Worm (Caenorhabditis elegans) whole organism, young adult: ENCODE data around the gene srd-10.

Experiments used
- C06A6.2 ChIP-seq: fragments of 200-800 bp; sonication (Bioruptor generic); conservative IDR thresholded peaks from 2 replicates; pipeline ENCODE4 v1.3.6; 2022; ENCODE audit warnings: missing genetic modification characterization, missing compliant biosample characterization
- C17E4.6 ChIP-seq: fragments of 200-800 bp; sonication (Bioruptor generic); IDR thresholded peaks from 2 replicates; pipeline ENCODE4 v1.3.6; 2022; ENCODE audit warnings: missing genetic modification reagents, missing genetic modification characterization, missing compliant biosample characterization
- F22D6.2 ChIP-seq: sonication (generic microtip); optimal IDR thresholded peaks from 2 replicates; lab custom pipeline; 2016; ENCODE audit warnings: mild to moderate bottlenecking, missing genetic modification characterization, missing compliant biosample characterization
- F37B4.10 ChIP-seq: fragments of 200-800 bp; sonication (Bioruptor generic); IDR thresholded peaks from 2 replicates; pipeline ENCODE4 v1.3.6; 2022; ENCODE audit warnings: missing genetic modification characterization, missing compliant biosample characterization
- F49E8.2 ChIP-seq: sonication (generic microtip); optimal IDR thresholded peaks from 3 replicates; lab custom pipeline; 2017; ENCODE audit warnings: missing genetic modification characterization, mild to moderate bottlenecking, missing compliant biosample characterization, antibody characterized with exemption, moderate library complexity; ENCODE audit not compliant: insufficient read depth
- F55B11.4 ChIP-seq: sonication (generic microtip); optimal IDR thresholded peaks from 2 replicates; lab custom pipeline; 2016; ENCODE audit warnings: missing compliant biosample characterization, missing genetic modification characterization, borderline replicate concordance; ENCODE audit not compliant: insufficient read depth
- F57C9.4 ChIP-seq: sonication (generic microtip); optimal IDR thresholded peaks from 2 replicates; lab custom pipeline; 2017; ENCODE audit warnings: mild to moderate bottlenecking, missing genetic modification characterization, missing compliant biosample characterization
- T07F8.4 ChIP-seq: sonication (generic microtip); optimal IDR thresholded peaks from 2 replicates; lab custom pipeline; 2016; ENCODE audit warnings: mild to moderate bottlenecking, missing genetic modification characterization, moderate library complexity, missing compliant biosample characterization
- Y53F4B.3 ChIP-seq: fragments of 200-800 bp; sonication (Bioruptor generic); IDR thresholded peaks from 2 replicates; pipeline ENCODE4 v1.3.6; 2022; ENCODE audit warnings: missing genetic modification reagents, missing genetic modification characterization, missing compliant biosample characterization
- Y56A3A.18 ChIP-seq: fragments of 200-800 bp; sonication (Bioruptor generic); IDR thresholded peaks from 2 replicates; pipeline ENCODE4 v1.3.6; 2022; ENCODE audit warnings: missing genetic modification reagents, missing genetic modification characterization, missing compliant biosample characterization
- Y79H2A.3 ChIP-seq: fragments of 200-800 bp; sonication (Bioruptor generic); conservative IDR thresholded peaks from 2 replicates; pipeline ENCODE4 v1.3.6; 2022; ENCODE audit warnings: missing genetic modification reagents, missing genetic modification characterization, missing compliant biosample characterization
- Y95B8A.8 ChIP-seq: fragments of 200-800 bp; sonication (Bioruptor generic); IDR thresholded peaks from 2 replicates; pipeline ENCODE4 v1.3.6; 2022; ENCODE audit warnings: missing genetic modification reagents, missing genetic modification characterization, missing compliant biosample characterization
- ZK185.1 ChIP-seq: sonication (generic microtip); optimal IDR thresholded peaks from 2 replicates; lab custom pipeline; 2016; ENCODE audit warnings: mild to moderate bottlenecking, missing genetic modification characterization, missing compliant biosample characterization; ENCODE audit not compliant: poor library complexity, severe bottlenecking
- ama-1 ChIP-seq, 3 experiments: fragments of 150-350 bp in 1 of 3; sonication (generic microtip) in 2 of 3; optimal IDR thresholded peaks; 2 replicates each; lab custom pipeline; 2014 to 2018; ENCODE audit warnings: missing biosample characterization in 2 of 3, missing genetic modification characterization in 2 of 3, missing genetic modification reagents in 2 of 3
- aptf-3 ChIP-seq: fragments of 200-800 bp; sonication (Bioruptor generic); IDR thresholded peaks from 2 replicates; pipeline ENCODE4 v1.3.6; 2022; ENCODE audit warnings: missing genetic modification characterization, missing compliant biosample characterization
- attf-5 ChIP-seq: fragments of 200-800 bp; sonication (Bioruptor generic); optimal IDR thresholded peaks from 2 replicates; lab custom pipeline; 2018; ENCODE audit warnings: mild to moderate bottlenecking, missing genetic modification characterization, missing compliant biosample characterization
- ccch-3 ChIP-seq: fragments of 200-800 bp; sonication (Bioruptor generic); optimal IDR thresholded peaks from 2 replicates; lab custom pipeline; 2018; ENCODE audit warnings: mild to moderate bottlenecking, missing genetic modification characterization, missing compliant biosample characterization
- cebp-2 ChIP-seq: fragments of 200-800 bp; sonication (Bioruptor generic); IDR thresholded peaks from 2 replicates; pipeline ENCODE4 v1.3.6; 2022; ENCODE audit warnings: missing genetic modification characterization, missing compliant biosample characterization
- ceh-27 ChIP-seq: fragments of 200-800 bp; sonication (Bioruptor generic); optimal IDR thresholded peaks from 2 replicates; lab custom pipeline; 2018; ENCODE audit warnings: mild to moderate bottlenecking, missing genetic modification characterization, moderate library complexity, missing compliant biosample characterization
- ceh-40 ChIP-seq: fragments of 200-800 bp; sonication (Bioruptor generic); IDR thresholded peaks from 2 replicates; pipeline ENCODE4 v1.3.6; 2022; ENCODE audit warnings: missing genetic modification characterization, missing compliant biosample characterization
- ceh-79 ChIP-seq: sonication (generic microtip); optimal IDR thresholded peaks from 2 replicates; lab custom pipeline; 2017; ENCODE audit warnings: mild to moderate bottlenecking, missing genetic modification characterization, missing compliant biosample characterization
- chd-7 ChIP-seq: sonication (generic microtip); optimal IDR thresholded peaks from 2 replicates; lab custom pipeline; 2016; ENCODE audit warnings: mild to moderate bottlenecking, missing genetic modification characterization, moderate library complexity, missing compliant biosample characterization
- dpff-1 ChIP-seq: sonication (generic microtip); optimal IDR thresholded peaks from 2 replicates; lab custom pipeline; 2017; ENCODE audit warnings: mild to moderate bottlenecking, missing genetic modification characterization, missing compliant biosample characterization
- efl-1 ChIP-seq: fragments of 150-350 bp; optimal IDR thresholded peaks from 2 replicates; lab custom pipeline; 2014; ENCODE audit warnings: missing biosample characterization, missing genetic modification reagents, missing genetic modification characterization
- egl-44 ChIP-seq: fragments of 200-800 bp; sonication (Bioruptor generic); IDR thresholded peaks from 2 replicates; pipeline ENCODE4 v1.3.6; 2022; ENCODE audit warnings: missing genetic modification reagents, missing genetic modification characterization, missing compliant biosample characterization
- fkh-3 ChIP-seq: sonication (generic microtip); optimal IDR thresholded peaks from 2 replicates; lab custom pipeline; 2016; ENCODE audit warnings: mild to moderate bottlenecking, missing genetic modification characterization, missing compliant biosample characterization
- hlh-12 ChIP-seq: sonication (generic microtip); optimal IDR thresholded peaks from 2 replicates; lab custom pipeline; 2016; ENCODE audit warnings: missing genetic modification characterization, missing compliant biosample characterization
- hmg-1.2 ChIP-seq: fragments of 200-800 bp; sonication (Bioruptor generic); IDR thresholded peaks from 2 replicates; pipeline ENCODE4 v1.3.6; 2022; ENCODE audit warnings: missing genetic modification reagents, missing genetic modification characterization, missing compliant biosample characterization
- hmg-20 ChIP-seq: fragments of 200-800 bp; sonication (Bioruptor generic); IDR thresholded peaks from 2 replicates; pipeline ENCODE4 v1.3.6; 2022; ENCODE audit warnings: missing genetic modification reagents, missing genetic modification characterization, missing compliant biosample characterization
- lag-1 ChIP-seq: fragments of 200-800 bp; sonication (Bioruptor generic); IDR thresholded peaks from 2 replicates; pipeline ENCODE4 v1.3.6; 2022; ENCODE audit warnings: missing genetic modification reagents, missing genetic modification characterization, missing compliant biosample characterization
- let-526 ChIP-seq: fragments of 200-800 bp; sonication (Bioruptor generic); IDR thresholded peaks from 2 replicates; pipeline ENCODE4 v1.3.6; 2022; ENCODE audit warnings: missing genetic modification reagents, missing genetic modification characterization, missing compliant biosample characterization
- let-607 ChIP-seq, 2 experiments: fragments of 200-800 bp in 1 of 2; sonication (Bioruptor generic) in 1 of 2; sonication (generic microtip) in 1 of 2; optimal IDR thresholded peaks; 2 replicates each; lab custom pipeline; 2016 to 2018; ENCODE audit warnings: mild to moderate bottlenecking in 2 of 2, missing compliant biosample characterization in 2 of 2, missing genetic modification characterization in 2 of 2, moderate library complexity in 2 of 2, missing genotype in 1 of 2
- lin-40 ChIP-seq: sonication (generic microtip); optimal IDR thresholded peaks from 2 replicates; lab custom pipeline; 2016; ENCODE audit warnings: missing genetic modification characterization, mild to moderate bottlenecking, missing compliant biosample characterization, missing genotype, missing genetic modification reagents
- madf-8 ChIP-seq: fragments of 200-800 bp; sonication (Bioruptor generic); conservative IDR thresholded peaks from 2 replicates; pipeline ENCODE4 v1.3.6; 2022; ENCODE audit warnings: missing genetic modification reagents, missing genetic modification characterization, missing compliant biosample characterization
- mel-28 ChIP-seq: sonication (generic microtip); optimal IDR thresholded peaks from 2 replicates; lab custom pipeline; 2016; ENCODE audit warnings: borderline replicate concordance, mild to moderate bottlenecking, missing genetic modification characterization, missing compliant biosample characterization
- mxl-1 ChIP-seq: sonication (generic microtip); optimal IDR thresholded peaks from 2 replicates; lab custom pipeline; 2016; ENCODE audit warnings: missing genetic modification characterization, missing compliant biosample characterization
- nhr-179 ChIP-seq: sonication (generic microtip); optimal IDR thresholded peaks from 2 replicates; lab custom pipeline; 2016; ENCODE audit warnings: mild to moderate bottlenecking, missing genetic modification characterization, missing compliant biosample characterization
- nhr-27 ChIP-seq: fragments of 200-800 bp; sonication (Bioruptor generic); optimal IDR thresholded peaks from 2 replicates; lab custom pipeline; 2018; ENCODE audit warnings: mild to moderate bottlenecking, missing genetic modification characterization, moderate library complexity, missing compliant biosample characterization
- nhr-80 ChIP-seq: sonication (generic microtip); optimal IDR thresholded peaks from 2 replicates; lab custom pipeline; 2016; ENCODE audit warnings: missing genetic modification characterization, missing compliant biosample characterization
- snpc-1.1 ChIP-seq: sonication (generic microtip); optimal IDR thresholded peaks from 2 replicates; lab custom pipeline; 2017; ENCODE audit warnings: missing genetic modification characterization, mild to moderate bottlenecking, missing compliant biosample characterization, antibody characterized with exemption, moderate library complexity, missing genotype, missing genetic modification reagents; ENCODE audit not compliant: insufficient read depth
- snpc-4 ChIP-seq, 5 experiments: fragments of 150-350 bp in 1 of 5; sonication (generic microtip) in 4 of 5; optimal IDR thresholded peaks; 2 replicates each; lab custom pipeline; 2014 to 2018; ENCODE audit warnings: missing genetic modification characterization in 5 of 5, missing biosample characterization in 3 of 5, antibody characterized with exemption in 2 of 5, mild to moderate bottlenecking in 2 of 5, missing compliant biosample characterization in 2 of 5, missing genotype in 2 of 5, moderate library complexity in 2 of 5, missing genetic modification reagents in 1 of 5
- unc-130 ChIP-seq: sonication (generic microtip); optimal IDR thresholded peaks from 2 replicates; lab custom pipeline; 2016; ENCODE audit warnings: missing genetic modification reagents, missing genetic modification characterization, missing compliant biosample characterization
- xnd-1 ChIP-seq: sonication (generic microtip); optimal IDR thresholded peaks from 2 replicates; lab custom pipeline; 2016; ENCODE audit warnings: missing genotype, missing genetic modification reagents, missing genetic modification characterization, missing compliant biosample characterization
- zfh-2 ChIP-seq: fragments of 200-800 bp; sonication (Bioruptor generic); conservative IDR thresholded peaks from 2 replicates; pipeline ENCODE4 v1.3.6; 2022; ENCODE audit warnings: missing genetic modification reagents, missing genetic modification characterization, missing compliant biosample characterization
- ztf-25 ChIP-seq: fragments of 200-800 bp; sonication (Bioruptor generic); IDR thresholded peaks from 2 replicates; pipeline ENCODE4 v1.3.6; 2022; ENCODE audit warnings: missing genetic modification reagents, missing genetic modification characterization, missing compliant biosample characterization
- ztf-3 ChIP-seq: fragments of 200-800 bp; sonication (Bioruptor generic); optimal IDR thresholded peaks from 2 replicates; lab custom pipeline; 2018; ENCODE audit warnings: mild to moderate bottlenecking, missing genetic modification characterization, missing compliant biosample characterization

srd-10 gene

DNA sequence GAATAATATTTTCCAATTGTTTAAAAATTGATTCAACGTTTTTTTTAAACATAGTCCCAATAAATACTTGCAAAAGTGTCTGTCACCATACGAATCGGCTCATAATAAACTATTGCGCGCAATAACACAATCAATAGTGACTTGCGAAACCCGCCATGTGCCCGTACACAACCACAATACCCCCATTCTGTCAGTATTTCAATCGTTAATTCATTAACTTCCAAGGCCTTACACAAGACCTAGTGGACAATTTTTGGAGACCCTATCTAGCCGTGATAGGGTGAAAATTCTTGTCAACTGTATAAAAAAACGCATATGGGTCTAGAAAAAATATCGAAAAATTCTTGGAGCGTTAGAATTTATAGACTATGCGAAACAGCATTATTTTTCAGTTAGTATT lies 25.8 kb downstream of the srd-10 start (continued):
- peak; percentile 94 for TF ChIP-seq snpc-4 (GFP tag; optimal IDR thresholded peaks at IDR 0.05; lab: Kevin White, UChicago)
- TF ChIP-seq snpc-4 (tag; optimal IDR thresholded peaks at IDR 0.05; lab: Kevin White, UChicago): peak; percentile 95 to 98 (median 96)

DNA sequence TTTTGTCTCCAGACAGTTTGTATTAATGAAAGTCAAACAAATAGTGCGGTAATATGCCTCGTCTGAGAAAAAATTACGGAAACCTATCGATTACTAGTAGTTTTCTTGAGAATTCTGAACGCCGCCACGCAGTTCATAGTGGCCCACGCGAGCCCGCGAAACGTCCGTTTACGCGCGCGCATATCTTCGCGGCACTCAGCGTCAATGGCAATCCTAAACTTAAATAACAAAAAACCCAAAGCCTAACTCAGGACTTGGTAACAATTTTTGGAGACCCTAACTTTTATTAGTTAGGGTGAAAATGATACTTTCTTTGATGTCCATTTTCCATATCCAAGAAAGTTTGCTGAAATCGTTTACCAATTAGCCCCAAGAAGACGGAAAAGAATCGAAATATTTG lies 26.6 kb downstream of the srd-10 start:
- TF ChIP-seq unc-130: no peak
- no peak for TF ChIP-seq ccch-3 (GFP tag; lab: Kevin White, UChicago)
- no peak for TF ChIP-seq nhr-27
- peak; percentile 86 for TF ChIP-seq F49E8.2 (tag; lab: Kevin White, UChicago)
- TF ChIP-seq Y56A3A.18 (GFP tag; lab: Robert Waterston, UW): no peak
- TF ChIP-seq mxl-1 (tag; lab: Kevin White, UChicago): no peak
- no peak for TF ChIP-seq lag-1 (GFP tag; lab: Robert Waterston, UW)
- no peak for TF ChIP-seq lin-40
- TF ChIP-seq F57C9.4 (tag; lab: Kevin White, UChicago): no peak
- TF ChIP-seq ceh-27 (GFP tag; lab: Kevin White, UChicago): no peak
- TF ChIP-seq hmg-20 (GFP tag; lab: Robert Waterston, UW): no peak
- TF ChIP-seq ZK185.1 (tag; lab: Kevin White, UChicago): no peak
- no peak for TF ChIP-seq efl-1 (GFP tag; lab: Kevin White, UChicago)
- no peak for TF ChIP-seq Y95B8A.8 (GFP tag; lab: Robert Waterston, UW)
- TF ChIP-seq ztf-3: no peak
- TF ChIP-seq dpff-1 (tag; lab: Kevin White, UChicago): no peak
- no peak for TF ChIP-seq fkh-3 (tag; lab: Kevin White, UChicago)
- TF ChIP-seq F55B11.4 (tag; lab: Kevin White, UChicago): no peak
- TF ChIP-seq C17E4.6 (GFP tag; lab: Robert Waterston, UW): no peak
- TF ChIP-seq egl-44: no peak
- no peak for TF ChIP-seq mel-28 (tag; lab: Kevin White, UChicago)
- no peak for TF ChIP-seq aptf-3
- TF ChIP-seq chd-7 (tag; lab: Kevin White, UChicago): no peak
- no peak for TF ChIP-seq Y53F4B.3 (GFP tag; lab: Robert Waterston, UW)
- TF ChIP-seq F22D6.2 (tag; lab: Kevin White, UChicago): no peak
- TF ChIP-seq ztf-25 (GFP tag; lab: Robert Waterston, UW): no peak
- TF ChIP-seq cebp-2: 0 out of 2 replicates have a peak, but pooled peaks have one; percentile 51
- no peak for TF ChIP-seq ama-1 (optimal IDR thresholded peaks at IDR 0.05; lab: Kevin White, UChicago)
- TF ChIP-seq ama-1 (GFP tag; optimal IDR thresholded peaks at IDR 0.05; lab: Kevin White, UChicago): no peak
- TF ChIP-seq hmg-1.2 (GFP tag; lab: Robert Waterston, UW): peak; percentile 97
- TF ChIP-seq snpc-1.1 (tag; lab: Kevin White, UChicago): peak; percentile 93
- TF ChIP-seq C06A6.2: no peak
- no peak for TF ChIP-seq nhr-80 (tag; lab: Kevin White, UChicago)
- TF ChIP-seq madf-8 (GFP tag; lab: Robert Waterston, UW): no peak
- TF ChIP-seq attf-5 (GFP tag; lab: Kevin White, UChicago): no peak
- TF ChIP-seq T07F8.4 (tag; lab: Kevin White, UChicago): no peak
- no peak for TF ChIP-seq F37B4.10 (GFP tag; lab: Robert Waterston, UW)
- peak; percentile 87 for TF ChIP-seq snpc-4 (GFP tag; optimal IDR thresholded peaks at IDR 0.05; lab: Kevin White, UChicago)
- peak; percentile 92 to 98 (median 95) for TF ChIP-seq snpc-4 (tag; optimal IDR thresholded peaks at IDR 0.05; lab: Kevin White, UChicago)
- no peak for TF ChIP-seq xnd-1 (tag; lab: Kevin White, UChicago)
- no peak for TF ChIP-seq let-526
- TF ChIP-seq let-607 (tag; optimal IDR thresholded peaks at IDR 0.05; lab: Kevin White, UChicago): no peak
- no peak for TF ChIP-seq nhr-179 (tag; lab: Kevin White, UChicago)
- no peak for TF ChIP-seq Y79H2A.3 (GFP tag; lab: Robert Waterston, UW)
- no peak for TF ChIP-seq zfh-2
- no peak for TF ChIP-seq ceh-40 (GFP tag; lab: Robert Waterston, UW)
- TF ChIP-seq ceh-79: no peak
- no peak for TF ChIP-seq hlh-12
